Fruit fly (Drosophila melanogaster): ENCODE data around the gene phu.
A peak's percentile ranks its signal among the peaks of the same experiment; 100 is the strongest.

Gene phu

DNA sequence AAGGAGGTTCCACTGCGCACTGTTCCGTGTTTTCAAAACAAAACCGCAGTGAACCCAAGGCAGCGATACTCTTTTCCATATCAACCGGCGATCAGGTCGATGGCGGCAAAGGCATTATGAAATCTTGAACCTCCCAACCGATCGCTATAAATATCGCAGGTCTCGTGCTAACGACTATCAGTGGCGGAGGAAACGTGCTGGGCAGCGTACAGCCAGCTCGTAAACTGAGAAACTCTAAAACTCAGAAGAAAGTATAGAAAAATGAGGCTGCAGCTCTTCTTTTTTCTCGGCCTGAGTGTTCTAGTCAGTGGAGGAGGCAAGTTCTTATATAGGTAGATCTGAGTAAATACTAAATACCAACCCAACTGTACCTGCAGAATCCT is at the start of gene phu:
phu (plus strand) TSS at position 175 of the 383 bp plus-strand sequence.
- no peak for TF ChIP-seq cic (GFP tag; optimal IDR thresholded peaks at IDR 0.05)
- no peak for TF ChIP-seq Crg-1 (GFP tag; optimal IDR thresholded peaks at IDR 0.05)

- TF ChIP-seq CG1620 (GFP tag; optimal IDR thresholded peaks at IDR 0.05) (no peak), pad (GFP tag; optimal IDR thresholded peaks at IDR 0.05) (no peak), cnc (optimal IDR thresholded peaks at IDR 0.05) (no peak)
Measured at dm6 chr3R:9448320-9448719, 46.3 kb upstream of the phu start.

DNA sequence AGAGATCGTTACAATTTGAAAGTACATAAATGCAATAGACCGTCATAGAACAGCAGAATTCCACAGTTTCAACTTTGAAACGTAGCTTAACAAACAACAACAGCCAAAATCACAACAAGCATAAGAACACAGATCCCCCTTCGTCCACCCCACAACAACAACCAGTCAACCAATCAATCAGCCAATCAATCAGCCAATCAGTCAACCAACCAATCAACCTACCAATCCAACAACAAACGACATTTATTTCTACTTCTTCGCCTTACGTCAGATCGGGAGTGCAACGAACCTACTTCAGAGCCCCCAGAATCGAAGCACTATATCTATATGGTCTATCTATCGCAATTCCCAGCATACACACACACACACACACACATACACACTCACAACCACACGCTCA is 43.9 kb upstream of the phu start:
- TF ChIP-seq CG33017 (tag; optimal IDR thresholded peaks at IDR 0.05) (no peak), CG11617 (GFP tag; optimal IDR thresholded peaks at IDR 0.05) (no peak), pad (GFP tag; optimal IDR thresholded peaks at IDR 0.05) (no peak), CG7101 (tag; optimal IDR thresholded peaks at IDR 0.05) (no peak), bab1 (GFP tag; optimal IDR thresholded peaks at IDR 0.05) (no peak), Mnt (GFP tag; optimal IDR thresholded peaks at IDR 0.05) (no peak), Clk (GFP tag; optimal IDR thresholded peaks at IDR 0.05) (no peak), cic (GFP tag; optimal IDR thresholded peaks at IDR 0.05) (no peak), ovo (GFP tag; optimal IDR thresholded peaks at IDR 0.05) (no peak), kay (GFP tag; ENCODE audit: borderline replicate concordance) (no peak), CG12768 (GFP tag; optimal IDR thresholded peaks at IDR 0.05) (no peak), CG14711 (tag; optimal IDR thresholded peaks at IDR 0.05) (no peak), toe (GFP tag; optimal IDR thresholded peaks at IDR 0.05) (no peak), tj (GFP tag; optimal IDR thresholded peaks at IDR 0.05) (no peak), Hr96 (GFP tag; optimal IDR thresholded peaks at IDR 0.05) (no peak), Crg-1 (GFP tag; optimal IDR thresholded peaks at IDR 0.05) (no peak), CG1620 (GFP tag; optimal IDR thresholded peaks at IDR 0.05) (no peak), CG5204 (GFP tag; optimal IDR thresholded peaks at IDR 0.05) (no peak), cnc (optimal IDR thresholded peaks at IDR 0.05) (no peak), CG7045 (GFP tag; optimal IDR thresholded peaks at IDR 0.05) (no peak)

- TF ChIP-seq tj (GFP tag; optimal IDR thresholded peaks at IDR 0.05) (no peak), CG7101 (tag; optimal IDR thresholded peaks at IDR 0.05) (no peak), ovo (GFP tag; optimal IDR thresholded peaks at IDR 0.05) (no peak), CG1620 (GFP tag; optimal IDR thresholded peaks at IDR 0.05) (no peak), cnc (optimal IDR thresholded peaks at IDR 0.05) (no peak), kay (GFP tag; ENCODE audit: borderline replicate concordance) (no peak), cic (GFP tag; optimal IDR thresholded peaks at IDR 0.05) (no peak), CG11617 (GFP tag; optimal IDR thresholded peaks at IDR 0.05) (no peak), CG7045 (GFP tag; optimal IDR thresholded peaks at IDR 0.05) (no peak), Mnt (GFP tag; optimal IDR thresholded peaks at IDR 0.05) (no peak)
Measured at dm6 chr3R:9454980-9455379, 39.6 kb upstream of the phu start.

- TF ChIP-seq bab1 (GFP tag; optimal IDR thresholded peaks at IDR 0.05) (peak; percentile 33), CG5204 (GFP tag; optimal IDR thresholded peaks at IDR 0.05) (no peak), cic (GFP tag; optimal IDR thresholded peaks at IDR 0.05) (peak; percentile 2)
Measured at dm6 chr3R:9456373-9456772, 38.2 kb upstream of the phu start, which contains the start of gene GstZ1. TSS of gene GstZ1 (minus strand) at chr3R:9456546.

DNA sequence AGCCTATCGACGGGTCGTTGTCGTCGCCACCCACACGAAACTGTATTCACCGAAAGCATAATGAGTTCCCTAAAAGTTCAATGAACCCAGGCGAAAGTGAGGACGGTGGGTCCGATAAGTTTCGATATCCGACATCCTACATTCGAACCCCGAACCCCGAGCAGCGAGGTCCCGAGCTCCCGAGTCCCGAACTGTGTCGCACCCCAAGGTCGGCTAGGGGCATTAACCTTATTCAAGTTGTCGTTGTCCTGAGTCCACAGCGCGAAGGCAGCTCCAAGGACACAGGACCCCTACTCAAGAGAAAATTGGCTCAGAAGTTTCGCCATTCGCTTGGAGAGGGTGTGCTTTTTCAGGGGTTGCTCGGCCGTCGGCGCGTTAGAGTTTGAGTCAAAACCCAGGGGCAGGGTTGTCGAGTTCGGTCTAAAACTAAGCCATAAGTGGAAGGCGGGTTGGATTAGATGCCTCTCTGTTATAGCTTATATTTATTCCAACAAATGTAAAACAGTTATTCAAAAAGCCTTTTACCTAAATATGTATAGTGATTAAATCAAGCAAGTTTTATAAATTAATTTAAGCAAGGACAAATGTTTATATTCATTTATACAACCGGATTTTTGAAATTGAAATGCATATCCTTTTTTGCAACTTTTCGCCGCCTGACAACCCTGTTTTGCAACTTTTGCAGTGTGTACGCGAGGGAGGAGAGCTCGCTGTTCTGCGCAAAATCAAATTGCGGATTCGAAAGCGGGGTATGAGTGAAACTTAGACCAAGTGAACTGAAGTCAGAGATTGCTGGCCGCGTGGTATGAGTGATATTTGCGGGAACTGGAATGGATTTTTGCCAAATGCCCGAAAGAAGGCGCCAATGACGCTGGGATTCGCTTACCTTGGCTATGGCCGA is 35.0 kb upstream of the phu start:
- TF ChIP-seq Mnt (GFP tag; optimal IDR thresholded peaks at IDR 0.05): peak; percentile 20
- TF ChIP-seq bab1 (GFP tag; optimal IDR thresholded peaks at IDR 0.05): no peak
- no peak for TF ChIP-seq cnc (optimal IDR thresholded peaks at IDR 0.05)
- TF ChIP-seq tj (GFP tag; optimal IDR thresholded peaks at IDR 0.05): no peak
- TF ChIP-seq ovo (GFP tag; optimal IDR thresholded peaks at IDR 0.05): no peak
- peak; percentile 84 for TF ChIP-seq CG33017 (tag; optimal IDR thresholded peaks at IDR 0.05)
- peak; percentile 71 for TF ChIP-seq Hr96 (GFP tag; optimal IDR thresholded peaks at IDR 0.05)
- TF ChIP-seq CG12768 (GFP tag; optimal IDR thresholded peaks at IDR 0.05): peak; percentile 84
- TF ChIP-seq pad (GFP tag; optimal IDR thresholded peaks at IDR 0.05): peak; percentile 81
- TF ChIP-seq CG7045 (GFP tag; optimal IDR thresholded peaks at IDR 0.05): peak; percentile 87
- no peak for TF ChIP-seq CG1620 (GFP tag; optimal IDR thresholded peaks at IDR 0.05)
- peak; percentile 36 for TF ChIP-seq kay (GFP tag; ENCODE audit: borderline replicate concordance)
- peak; percentile 79 for TF ChIP-seq Clk (GFP tag; optimal IDR thresholded peaks at IDR 0.05)
- peak; percentile 31 for TF ChIP-seq Crg-1 (GFP tag; optimal IDR thresholded peaks at IDR 0.05)
- TF ChIP-seq cic (GFP tag; optimal IDR thresholded peaks at IDR 0.05): peak; percentile 60
- TF ChIP-seq CG11617 (GFP tag; optimal IDR thresholded peaks at IDR 0.05): peak; percentile 71
- no peak for TF ChIP-seq CG5204 (GFP tag; optimal IDR thresholded peaks at IDR 0.05)
- peak; percentile 76 for TF ChIP-seq toe (GFP tag; optimal IDR thresholded peaks at IDR 0.05)
- peak; percentile 76 for TF ChIP-seq CG7101 (tag; optimal IDR thresholded peaks at IDR 0.05)
- peak; percentile 76 for TF ChIP-seq CG14711 (tag; optimal IDR thresholded peaks at IDR 0.05)
